Fruit fly (Drosophila melanogaster): Measurements from ENCODE around the gene CG3402.

Gene CG3402

DNA sequence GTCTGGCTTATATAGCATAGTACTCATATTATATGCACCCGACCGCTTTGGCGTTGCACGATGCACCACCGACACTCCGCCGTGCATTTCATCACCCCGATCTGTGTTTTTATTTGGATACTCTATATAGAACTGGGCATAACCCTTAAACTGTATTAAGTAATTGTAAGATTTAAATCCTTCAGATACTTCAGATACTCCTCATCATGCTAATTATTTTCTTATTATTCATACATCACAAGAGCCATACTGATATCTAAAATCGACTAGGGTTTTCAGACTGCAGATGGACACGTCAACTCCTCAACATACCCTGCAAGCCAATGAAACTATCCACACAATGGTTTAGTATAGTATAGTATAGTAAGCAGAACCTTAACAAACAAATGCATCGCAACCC is 29.1 kb downstream of the CG3402 start (continued):
- TF ChIP-seq crc (GFP tag; optimal IDR thresholded peaks at IDR 0.05): no peak
- no peak for TF ChIP-seq CG3065 (GFP tag; optimal IDR thresholded peaks at IDR 0.05)
- no peak for TF ChIP-seq Dll (GFP tag; IDR thresholded peaks at IDR 0.05; ENCODE audit: partially characterized antibody)
- TF ChIP-seq Optix (GFP tag; IDR thresholded peaks at IDR 0.05): 0 out of 3 replicates have a peak, but pooled peaks have one; percentile 23
- TF ChIP-seq eve (GFP tag; optimal IDR thresholded peaks at IDR 0.05): peak in 1 of 2 experiments; percentile 60
- no peak for TF ChIP-seq esg (GFP tag; conservative IDR thresholded peaks at IDR 0.05)
- TF ChIP-seq CG18599 (GFP tag; optimal IDR thresholded peaks at IDR 0.05): no peak
- TF ChIP-seq CG8290 (GFP tag; optimal IDR thresholded peaks at IDR 0.05): no peak
- no peak for TF ChIP-seq CG8290 (tag; optimal IDR thresholded peaks at IDR 0.05)
- TF ChIP-seq Hmx (GFP tag; optimal IDR thresholded peaks at IDR 0.05): no peak
- TF ChIP-seq ara (GFP tag; IDR thresholded peaks at IDR 0.05): peak; percentile 70
- TF ChIP-seq btn (GFP tag; optimal IDR thresholded peaks at IDR 0.05): no peak
- TF ChIP-seq phol (tag; optimal IDR thresholded peaks at IDR 0.05): peak; percentile 29
- TF ChIP-seq CG9215 (GFP tag; IDR thresholded peaks at IDR 0.05): no peak
- TF ChIP-seq jing (GFP tag; optimal IDR thresholded peaks at IDR 0.05): peak; percentile 8
- TF ChIP-seq Six4 (GFP tag; optimal IDR thresholded peaks at IDR 0.05): no peak
- no peak for TF ChIP-seq pfk (GFP tag; optimal IDR thresholded peaks at IDR 0.05)
- no peak for TF ChIP-seq Deaf1 (tag; optimal IDR thresholded peaks at IDR 0.05)
- TF ChIP-seq Bgb (GFP tag; IDR thresholded peaks at IDR 0.05; ENCODE audit: partially characterized antibody): no peak
- no peak for TF ChIP-seq CG18764 (GFP tag; optimal IDR thresholded peaks at IDR 0.05)
- TF ChIP-seq CG11398 (GFP tag; optimal IDR thresholded peaks at IDR 0.05): no peak
- TF ChIP-seq ase (GFP tag; IDR thresholded peaks at IDR 0.05): no peak
- TF ChIP-seq wek (GFP tag; optimal IDR thresholded peaks at IDR 0.05): no peak
- TF ChIP-seq hkb (optimal IDR thresholded peaks at IDR 0.05): no peak
- no peak for TF ChIP-seq hkb (GFP tag; IDR thresholded peaks at IDR 0.05)
- peak; percentile 22 for TF ChIP-seq Oli (tag; optimal IDR thresholded peaks at IDR 0.05)
- no peak for TF ChIP-seq CG17612 (GFP tag; IDR thresholded peaks at IDR 0.05)
- TF ChIP-seq ash1 (GFP tag; optimal IDR thresholded peaks at IDR 0.05): no peak
- no peak for TF ChIP-seq CG7372 (GFP tag; IDR thresholded peaks at IDR 0.05)
- no peak for TF ChIP-seq Fer1 (GFP tag; optimal IDR thresholded peaks at IDR 0.05)
- no peak for TF ChIP-seq C15 (GFP tag; IDR thresholded peaks at IDR 0.05)
- peak; percentile 18; the same call in 1 of the 3 replicates for TF ChIP-seq H15 (GFP tag; IDR thresholded peaks at IDR 0.05)
- TF ChIP-seq CG3281 (GFP tag; optimal IDR thresholded peaks at IDR 0.05): no peak
- no peak for TF ChIP-seq vfl (GFP tag; optimal IDR thresholded peaks at IDR 0.05)
- no peak for TF ChIP-seq br (optimal IDR thresholded peaks at IDR 0.05)
- no peak for TF ChIP-seq CG9797 (GFP tag; optimal IDR thresholded peaks at IDR 0.05)
- TF ChIP-seq bsh (GFP tag; optimal IDR thresholded peaks at IDR 0.05): peak in 1 of 2 experiments; percentile 68
- TF ChIP-seq lbe (GFP tag; optimal IDR thresholded peaks at IDR 0.05): no peak
- no peak for TF ChIP-seq fd3F (GFP tag; optimal IDR thresholded peaks at IDR 0.05)
- TF ChIP-seq bab2 (GFP tag; optimal IDR thresholded peaks at IDR 0.05): no peak
- no peak for TF ChIP-seq Taf1 (GFP tag; IDR thresholded peaks at IDR 0.05)
- no peak for TF ChIP-seq CG14860 (GFP tag; IDR thresholded peaks at IDR 0.05; ENCODE audit: partially characterized antibody)
- TF ChIP-seq CG8765 (GFP tag; IDR thresholded peaks at IDR 0.05): no peak
- no peak for TF ChIP-seq Sry-β (GFP tag; optimal IDR thresholded peaks at IDR 0.05)
- no peak for TF ChIP-seq CTCF (GFP tag; optimal IDR thresholded peaks at IDR 0.05)
- TF ChIP-seq CG4360 (GFP tag; IDR thresholded peaks at IDR 0.05): no peak
- peak; percentile 26 for TF ChIP-seq oc (tag; optimal IDR thresholded peaks at IDR 0.05)
- TF ChIP-seq CG6689 (GFP tag; IDR thresholded peaks at IDR 0.05): peak; percentile 66
- no peak for TF ChIP-seq pum (GFP tag; optimal IDR thresholded peaks at IDR 0.05)
- no peak for TF ChIP-seq Side (GFP tag; optimal IDR thresholded peaks at IDR 0.05)
- peak; percentile 70 for TF ChIP-seq Xrp1 (GFP tag; IDR thresholded peaks at IDR 0.05)
- TF ChIP-seq CG12236 (GFP tag; optimal IDR thresholded peaks at IDR 0.05): no peak
- TF ChIP-seq Opbp (GFP tag; IDR thresholded peaks at IDR 0.05; ENCODE audit: partially characterized antibody): no peak
- no peak for TF ChIP-seq Dref (GFP tag; IDR thresholded peaks at IDR 0.05)

All from whole organism, embryonic.